Fruit fly (Drosophila melanogaster) whole organism, prepupa: ENCODE measurements around the gene eEF1delta.

ENCODE experiments used
- CG10631 ChIP-seq: fragments of 200-800 bp; sonication (Bioruptor generic); optimal IDR thresholded peaks from 2 replicates; lab custom pipeline; 2016; ENCODE audit warnings: missing biosample characterization, missing genetic modification characterization
- CG10669 ChIP-seq: fragments of 200-800 bp; sonication (Bioruptor generic); optimal IDR thresholded peaks from 3 replicates; lab custom pipeline; 2018; ENCODE audit warnings: missing biosample characterization, mild to moderate bottlenecking, missing genetic modification characterization, moderate library complexity
- CG11294 ChIP-seq: fragments of 200-800 bp; sonication (Bioruptor generic); IDR thresholded peaks from 2 replicates; pipeline ENCODE4 v1.3.6; 2022; ENCODE audit warnings: missing biosample characterization, missing genetic modification characterization
- CG11762 ChIP-seq: fragments of 200-800 bp; sonication (Bioruptor generic); optimal IDR thresholded peaks from 3 replicates; lab custom pipeline; 2016; ENCODE audit warnings: missing biosample characterization, missing genetic modification characterization; ENCODE audit not compliant: insufficient read depth
- CG15336 ChIP-seq: fragments of 200-800 bp; sonication (Bioruptor generic); IDR thresholded peaks from 2 replicates; pipeline ENCODE4 v1.3.6; 2022; ENCODE audit warnings: missing biosample characterization, missing genetic modification characterization
- CG1621 ChIP-seq: fragments of 200-800 bp; sonication (Bioruptor generic); optimal IDR thresholded peaks from 3 replicates; lab custom pipeline; 2018; ENCODE audit warnings: missing biosample characterization, mild to moderate bottlenecking, missing genetic modification characterization
- CG16779 ChIP-seq: fragments of 200-800 bp; sonication (Bioruptor generic); optimal IDR thresholded peaks from 3 replicates; lab custom pipeline; 2017; ENCODE audit warnings: missing biosample characterization, mild to moderate bottlenecking, missing genetic modification characterization
- CG31627 ChIP-seq: fragments of 200-800 bp; sonication (Bioruptor generic); optimal IDR thresholded peaks from 3 replicates; lab custom pipeline; 2016; ENCODE audit warnings: missing biosample characterization, missing genetic modification characterization
- CG32006 ChIP-seq: fragments of 200-800 bp; sonication (Bioruptor generic); optimal IDR thresholded peaks from 3 replicates; lab custom pipeline; 2017; ENCODE audit warnings: missing biosample characterization, mild to moderate bottlenecking, missing genetic modification characterization
- CG34406 ChIP-seq: fragments of 200-800 bp; sonication (Bioruptor generic); optimal IDR thresholded peaks from 3 replicates; lab custom pipeline; 2016; ENCODE audit warnings: missing biosample characterization, missing genetic modification characterization
- CG6792 ChIP-seq: fragments of 200-800 bp; sonication (Bioruptor generic); optimal IDR thresholded peaks from 3 replicates; lab custom pipeline; 2016; ENCODE audit warnings: missing biosample characterization, missing genetic modification characterization
- CG6808 ChIP-seq: fragments of 200-800 bp; sonication (Bioruptor generic); optimal IDR thresholded peaks from 3 replicates; lab custom pipeline; 2017; ENCODE audit warnings: missing biosample characterization, missing genetic modification characterization, mild to moderate bottlenecking, moderate library complexity, missing genetic modification reagents
- CG6854 ChIP-seq: fragments of 200-800 bp; sonication (Bioruptor generic); optimal IDR thresholded peaks from 2 replicates; lab custom pipeline; 2017; ENCODE audit warnings: missing biosample characterization, mild to moderate bottlenecking, missing genetic modification characterization
- CG7368 ChIP-seq: fragments of 200-800 bp; sonication (Bioruptor generic); optimal IDR thresholded peaks from 3 replicates; lab custom pipeline; 2016; ENCODE audit warnings: missing biosample characterization, missing genetic modification characterization
- CG8632 ChIP-seq: fragments of 200-800 bp; sonication (Bioruptor generic); optimal IDR thresholded peaks from 3 replicates; lab custom pipeline; 2016; ENCODE audit warnings: missing biosample characterization, missing genetic modification characterization
- Eip75B ChIP-seq: fragments of 200-800 bp; sonication (Bioruptor generic); optimal IDR thresholded peaks from 3 replicates; lab custom pipeline; 2016; ENCODE audit warnings: missing biosample characterization, missing genetic modification characterization
- Eip78C ChIP-seq: fragments of 200-800 bp; sonication (Bioruptor generic); peaks from one replicate; lab custom pipeline; 2016; ENCODE audit warnings: missing biosample characterization, missing genetic modification characterization
- Eip93F ChIP-seq: fragments of 200-800 bp; sonication (Bioruptor generic); optimal IDR thresholded peaks from 2 replicates; lab custom pipeline; 2016; ENCODE audit warnings: missing biosample characterization, mild to moderate bottlenecking, missing genetic modification characterization
- Ets21C ChIP-seq: fragments of 200-800 bp; sonication (Bioruptor generic); optimal IDR thresholded peaks from 3 replicates; lab custom pipeline; 2016; ENCODE audit warnings: missing biosample characterization, missing genetic modification characterization
- Ets96B ChIP-seq: fragments of 200-800 bp; optimal IDR thresholded peaks from 2 replicates; lab custom pipeline; 2019; ENCODE audit warnings: missing biosample characterization, mild to moderate bottlenecking, missing genetic modification characterization, moderate library complexity
- Gug ChIP-seq: fragments of 200-800 bp; sonication (Bioruptor generic); IDR thresholded peaks from 2 replicates; pipeline ENCODE4 v1.3.6; 2022; ENCODE audit warnings: missing biosample characterization, missing genetic modification characterization
- Hr39 ChIP-seq: fragments of 200-800 bp; sonication (Bioruptor generic); optimal IDR thresholded peaks from 2 replicates; lab custom pipeline; 2016; ENCODE audit warnings: missing biosample characterization, missing genetic modification characterization
- Hr4 ChIP-seq: fragments of 200-800 bp; sonication (Bioruptor generic); optimal IDR thresholded peaks from 3 replicates; lab custom pipeline; 2016; ENCODE audit warnings: missing biosample characterization, missing genetic modification characterization
- Lpt ChIP-seq: fragments of 200-800 bp; sonication (Bioruptor generic); optimal IDR thresholded peaks from 3 replicates; lab custom pipeline; 2016; ENCODE audit warnings: missing biosample characterization, missing genetic modification characterization
- Smox ChIP-seq: fragments of 200-800 bp; sonication (Bioruptor generic); optimal IDR thresholded peaks from 3 replicates; lab custom pipeline; 2016; ENCODE audit warnings: missing biosample characterization, missing genetic modification characterization
- Sox102F ChIP-seq: fragments of 200-800 bp; sonication (Bioruptor generic); optimal IDR thresholded peaks from 2 replicates; lab custom pipeline; 2016; ENCODE audit warnings: missing biosample characterization, mild to moderate bottlenecking, missing genetic modification characterization
- Sox14 ChIP-seq: fragments of 200-800 bp; sonication (Bioruptor generic); optimal IDR thresholded peaks from 3 replicates; lab custom pipeline; 2016; ENCODE audit warnings: missing biosample characterization, missing genetic modification characterization
- Sox15 ChIP-seq: fragments of 200-800 bp; sonication (Bioruptor generic); optimal IDR thresholded peaks from 3 replicates; lab custom pipeline; 2016; ENCODE audit warnings: missing biosample characterization, missing genetic modification characterization
- achi ChIP-seq: fragments of 200-800 bp; sonication (Bioruptor generic); optimal IDR thresholded peaks from 3 replicates; lab custom pipeline; 2016; ENCODE audit warnings: missing biosample characterization, missing genetic modification characterization
- acj6 ChIP-seq: fragments of 200-800 bp; sonication (Bioruptor generic); optimal IDR thresholded peaks from 3 replicates; lab custom pipeline; 2016; ENCODE audit warnings: missing biosample characterization, missing genetic modification characterization
- cyc ChIP-seq: fragments of 200-800 bp; sonication (Bioruptor generic); optimal IDR thresholded peaks from 3 replicates; lab custom pipeline; 2016; ENCODE audit warnings: missing biosample characterization, missing genetic modification characterization
- dsx ChIP-seq: fragments of 200-800 bp; optimal IDR thresholded peaks from 3 replicates; lab custom pipeline; 2019; ENCODE audit warnings: missing biosample characterization, mild to moderate bottlenecking, missing genetic modification characterization, moderate library complexity; ENCODE audit not compliant: poor library complexity, severe bottlenecking
- esn ChIP-seq: fragments of 200-800 bp; sonication (Bioruptor generic); optimal IDR thresholded peaks from 2 replicates; lab custom pipeline; 2016; ENCODE audit warnings: missing biosample characterization, mild to moderate bottlenecking, missing genetic modification characterization, moderate library complexity
- lz ChIP-seq: fragments of 200-800 bp; sonication (Bioruptor generic); optimal IDR thresholded peaks from 3 replicates; lab custom pipeline; 2016; ENCODE audit warnings: missing biosample characterization, missing genetic modification characterization
- net ChIP-seq: fragments of 200-800 bp; sonication (Bioruptor generic); optimal IDR thresholded peaks from 3 replicates; lab custom pipeline; 2016; ENCODE audit warnings: missing biosample characterization, missing genetic modification characterization
- salr ChIP-seq, 2 experiments: fragments of 200-800 bp; sonication (Bioruptor generic); optimal IDR thresholded peaks; 3 replicates each; lab custom pipeline; 2016 to 2018; ENCODE audit warnings: missing biosample characterization in 2 of 2, missing genetic modification characterization in 2 of 2, mild to moderate bottlenecking in 1 of 2
- svp ChIP-seq: fragments of 200-800 bp; sonication (Bioruptor generic); peaks from one replicate; lab custom pipeline; 2016; ENCODE audit warnings: missing biosample characterization, missing genetic modification characterization
- topi ChIP-seq: fragments of 200-800 bp; sonication (Bioruptor generic); optimal IDR thresholded peaks from 3 replicates; lab custom pipeline; 2016; ENCODE audit warnings: missing biosample characterization, missing genetic modification characterization
- vri ChIP-seq: fragments of 200-800 bp; sonication (Bioruptor generic); optimal IDR thresholded peaks from 3 replicates; lab custom pipeline; 2016; ENCODE audit warnings: missing biosample characterization, mild to moderate bottlenecking, missing genetic modification characterization

The eEF1delta gene

dm6 chr2L:10231092-10231494 is 1.2 kb upstream of the eEF1delta start (continued):
- TF ChIP-seq topi (GFP tag; lab: Kevin White, UChicago): peak; percentile 61
- TF ChIP-seq Eip75B: peak; percentile 58
- TF ChIP-seq CG34406 (GFP tag; lab: Kevin White, UChicago): peak; percentile 36
- TF ChIP-seq CG6854 (GFP tag; lab: Kevin White, UChicago): no peak
- peak; percentile 49; the same call in 1 of the 2 replicates for TF ChIP-seq CG15336 (GFP tag; lab: Robert Waterston, UW)
- TF ChIP-seq vri: peak; percentile 4
- no peak for TF ChIP-seq CG11762 (GFP tag; lab: Kevin White, UChicago)
- TF ChIP-seq achi (GFP tag; lab: Kevin White, UChicago): peak; percentile 42
- no peak for TF ChIP-seq net (GFP tag; lab: Kevin White, UChicago)
- TF ChIP-seq salr (GFP tag; optimal IDR thresholded peaks at IDR 0.05; lab: Kevin White, UChicago): no peak
- TF ChIP-seq acj6 (GFP tag; lab: Kevin White, UChicago): peak; percentile 43
- no peak for TF ChIP-seq Eip93F (GFP tag; lab: Kevin White, UChicago)
- TF ChIP-seq CG6792 (GFP tag; lab: Kevin White, UChicago): peak; percentile 32
- TF ChIP-seq Smox (GFP tag; lab: Kevin White, UChicago): no peak
- TF ChIP-seq cyc (GFP tag; lab: Kevin White, UChicago): peak; percentile 0
- peak; percentile 11 for TF ChIP-seq Ets96B (tag; lab: Kevin White, UChicago)
- peak; percentile 29 for TF ChIP-seq CG8632 (GFP tag; lab: Kevin White, UChicago)
- TF ChIP-seq CG10631 (GFP tag; lab: Kevin White, UChicago): peak; percentile 52
- TF ChIP-seq Sox102F: peak; percentile 45
- TF ChIP-seq Gug: no peak
- no peak for TF ChIP-seq CG1621 (tag; lab: Kevin White, UChicago)
- TF ChIP-seq Lpt (GFP tag; lab: Kevin White, UChicago): peak; percentile 31
- no peak for TF ChIP-seq CG11294 (GFP tag; lab: Robert Waterston, UW)
- no peak for TF ChIP-seq CG32006 (GFP tag; lab: Kevin White, UChicago)
- TF ChIP-seq, all 60 proteins: peak for 31

dm6 chr2L:10231510-10231909 is 797 bp upstream of the eEF1delta start, which contains the start of gene ova:
TSS of gene ova (minus strand) at chr2L:10231692.
- TF ChIP-seq esn (no peak), Sox102F (no peak), CG16779 (tag; lab: Kevin White, UChicago) (no peak), lz (no peak), svp (GFP tag; lab: Kevin White, UChicago) (no peak), Eip78C (GFP tag; lab: Kevin White, UChicago) (no peak), Hr4 (no peak), CG10669 (GFP tag; lab: Kevin White, UChicago) (no peak), Ets21C (GFP tag; lab: Kevin White, UChicago) (no peak), Sox15 (no peak), Smox (GFP tag; lab: Kevin White, UChicago) (no peak), achi (GFP tag; lab: Kevin White, UChicago) (no peak), CG6808 (GFP tag; lab: Kevin White, UChicago) (no peak), dsx (GFP tag; lab: Kevin White, UChicago) (no peak), CG7368 (no peak), vri (no peak), CG31627 (GFP tag; lab: Kevin White, UChicago) (no peak), CG32006 (GFP tag; lab: Kevin White, UChicago) (no peak), CG8632 (GFP tag; lab: Kevin White, UChicago) (no peak), CG15336 (GFP tag; lab: Robert Waterston, UW) (no peak)

- no peak for TF ChIP-seq Hr39 (GFP tag; lab: Kevin White, UChicago)
- no peak for TF ChIP-seq CG11762 (GFP tag; lab: Kevin White, UChicago)
- no peak for TF ChIP-seq Eip93F (GFP tag; lab: Kevin White, UChicago)
- no peak for TF ChIP-seq CG1621 (tag; lab: Kevin White, UChicago)
- TF ChIP-seq Sox14 (GFP tag; lab: Kevin White, UChicago): no peak
- no peak for TF ChIP-seq achi (GFP tag; lab: Kevin White, UChicago)
- TF ChIP-seq Ets96B (tag; lab: Kevin White, UChicago): no peak
- TF ChIP-seq, all 60 proteins: peak for 0
Observed at dm6 chr2L:10232827-10233226, 520 bp downstream of the eEF1delta start.
